Fruit fly (Drosophila melanogaster) whole organism: Measurements from ENCODE around the gene CG2200.

Experiments used
- psq ChIP-seq: fragments of >200 bp; optimal IDR thresholded peaks from 2 replicates; lab custom pipeline; 2017
- usp ChIP-seq: fragments of >200 bp; optimal IDR thresholded peaks from 2 replicates; lab custom pipeline; 2017; ENCODE audit warnings: missing biosample characterization, missing genetic modification characterization, mixed read lengths

DNA sequence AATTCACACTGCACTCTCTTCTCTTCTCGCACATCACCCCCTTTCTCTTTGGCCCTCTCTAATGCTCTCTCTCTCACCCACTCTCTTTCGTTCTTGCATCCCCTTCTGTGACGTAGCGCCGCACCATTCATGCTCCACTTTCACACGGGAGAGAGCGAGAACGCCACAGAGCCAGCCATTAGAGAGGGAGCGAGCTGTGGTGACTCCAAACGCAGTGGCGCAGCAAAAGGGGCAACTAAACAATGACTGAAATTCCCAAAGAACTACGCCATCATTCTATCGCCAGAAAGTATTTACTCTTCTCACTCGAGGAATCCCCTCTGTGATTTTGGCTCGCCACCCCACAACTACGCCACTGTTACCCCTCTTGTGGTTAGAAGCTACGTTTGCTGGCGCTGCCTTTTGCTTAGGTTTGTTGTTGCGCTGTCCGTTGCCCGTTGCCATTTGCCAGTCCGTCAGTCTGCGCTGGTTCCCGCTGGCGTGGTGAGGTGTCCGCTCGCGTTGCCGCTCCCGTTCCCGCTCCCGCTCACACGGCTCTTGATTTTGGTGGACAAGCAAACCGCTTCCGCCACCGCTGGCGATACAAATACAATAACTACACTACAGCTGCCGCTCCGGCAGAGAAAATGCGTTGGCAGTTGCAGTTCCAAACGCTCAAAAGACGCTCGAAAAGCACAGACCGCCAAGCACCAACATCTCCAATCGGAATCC, 37.1 kb downstream of the CG2200 start:
- TF ChIP-seq usp (GFP tag; lab: Kevin White, UChicago), result no peak
- TF ChIP-seq psq, result no peak
